Fruit fly (Drosophila melanogaster) whole organism, embryonic: ENCODE results near the gene EMC5.

ENCODE experiments used
- C15 ChIP-seq: fragments of 200-800 bp; sonication (Bioruptor generic); IDR thresholded peaks from 3 replicates; pipeline ENCODE4 v1.3.6; 2022; ENCODE audit warnings: missing biosample characterization, missing genetic modification characterization
- CG12942 ChIP-seq: fragments of 200-800 bp; sonication (Bioruptor generic); optimal IDR thresholded peaks from 3 replicates; lab custom pipeline; 2016; ENCODE audit warnings: missing biosample characterization, missing genetic modification characterization
- CG13296 ChIP-seq: fragments of 200-800 bp; sonication (Bioruptor generic); optimal IDR thresholded peaks from 3 replicates; lab custom pipeline; 2018; ENCODE audit warnings: missing biosample characterization, mild to moderate bottlenecking, missing genetic modification characterization
- CG14014 ChIP-seq: fragments of 200-800 bp; sonication (Bioruptor generic); IDR thresholded peaks from 2 replicates; pipeline ENCODE4 v1.3.6; 2022; ENCODE audit warnings: missing biosample characterization, missing genetic modification characterization
- CG14710 ChIP-seq: fragments of 200-800 bp; sonication (Bioruptor generic); optimal IDR thresholded peaks from 3 replicates; lab custom pipeline; 2019; ENCODE audit warnings: missing biosample characterization, mild to moderate bottlenecking, missing genetic modification characterization, moderate library complexity
- CG15479 ChIP-seq: fragments of 200-800 bp; sonication (Bioruptor generic); optimal IDR thresholded peaks from 3 replicates; lab custom pipeline; 2019; ENCODE audit warnings: missing biosample characterization, mild to moderate bottlenecking, missing genetic modification characterization, moderate library complexity
- CG1602 ChIP-seq: fragments of 200-800 bp; sonication (Bioruptor generic); optimal IDR thresholded peaks from 3 replicates; lab custom pipeline; 2016; ENCODE audit warnings: missing biosample characterization, missing genetic modification characterization
- CG18476 ChIP-seq: fragments of 200-800 bp; sonication (Bioruptor generic); optimal IDR thresholded peaks from 2 replicates; lab custom pipeline; 2016; ENCODE audit warnings: missing biosample characterization, mild to moderate bottlenecking, missing genetic modification characterization
- CG2120 ChIP-seq: fragments of 200-800 bp; sonication (Bioruptor generic); optimal IDR thresholded peaks from 3 replicates; lab custom pipeline; 2016; ENCODE audit warnings: missing biosample characterization, missing genetic modification characterization
- CG30020 ChIP-seq: fragments of 200-800 bp; optimal IDR thresholded peaks from 2 replicates; lab custom pipeline; 2019; ENCODE audit warnings: missing biosample characterization, mild to moderate bottlenecking, missing genetic modification characterization, moderate library complexity
- CG30403 ChIP-seq: fragments of 200-800 bp; sonication (Bioruptor generic); optimal IDR thresholded peaks from 3 replicates; lab custom pipeline; 2016; ENCODE audit warnings: missing biosample characterization, missing genetic modification characterization
- CG31388 ChIP-seq: fragments of 200-800 bp; sonication (Bioruptor generic); optimal IDR thresholded peaks from 2 replicates; lab custom pipeline; 2016; ENCODE audit warnings: missing biosample characterization, missing genetic modification characterization
- CG34422 ChIP-seq: fragments of 200-800 bp; sonication (Bioruptor generic); IDR thresholded peaks from 3 replicates; pipeline ENCODE4 v1.3.6; 2022; ENCODE audit warnings: missing biosample characterization, missing genetic modification characterization
- CG6254 ChIP-seq: fragments of 200-800 bp; sonication (Bioruptor generic); optimal IDR thresholded peaks from 3 replicates; lab custom pipeline; 2017; ENCODE audit warnings: mild to moderate bottlenecking, missing biosample characterization, missing genetic modification reagents, missing genetic modification characterization
- CG6791 ChIP-seq: fragments of 200-800 bp; sonication (Bioruptor generic); IDR thresholded peaks from 3 replicates; pipeline ENCODE4 v1.3.6; 2022; ENCODE audit warnings: missing biosample characterization, missing genetic modification characterization; ENCODE audit not compliant: partially characterized antibody
- CG7556 ChIP-seq: fragments of 200-800 bp; sonication (Bioruptor generic); optimal IDR thresholded peaks from 2 replicates; lab custom pipeline; 2017; ENCODE audit warnings: missing biosample characterization, mild to moderate bottlenecking, missing genetic modification characterization
- CG7987 ChIP-seq: fragments of 200-800 bp; sonication (Bioruptor generic); optimal IDR thresholded peaks from 2 replicates; lab custom pipeline; 2018; ENCODE audit warnings: missing biosample characterization, mild to moderate bottlenecking, missing genetic modification characterization, moderate library complexity
- CG8388 ChIP-seq: fragments of 200-800 bp; sonication (Bioruptor generic); optimal IDR thresholded peaks from 2 replicates; lab custom pipeline; 2019; ENCODE audit warnings: missing biosample characterization, mild to moderate bottlenecking, missing genetic modification characterization, moderate library complexity
- CG8765 ChIP-seq: fragments of 200-800 bp; sonication (Bioruptor generic); IDR thresholded peaks from 2 replicates; pipeline ENCODE4 v1.3.6; 2022; ENCODE audit warnings: missing biosample characterization, missing genetic modification characterization
- CG8924 ChIP-seq: fragments of 200-800 bp; optimal IDR thresholded peaks from 3 replicates; lab custom pipeline; 2019; ENCODE audit warnings: missing biosample characterization, mild to moderate bottlenecking, missing genetic modification characterization, moderate library complexity
- CG9727 ChIP-seq: fragments of 200-800 bp; sonication (Bioruptor generic); optimal IDR thresholded peaks from 3 replicates; lab custom pipeline; 2017; ENCODE audit warnings: missing biosample characterization, mild to moderate bottlenecking, missing genetic modification characterization
- Dek ChIP-seq: fragments of 200-800 bp; sonication (Bioruptor generic); optimal IDR thresholded peaks from 3 replicates; lab custom pipeline; 2019; ENCODE audit warnings: missing biosample characterization, mild to moderate bottlenecking, missing genetic modification characterization, moderate library complexity
- Dp ChIP-seq: fragments of 200-800 bp; sonication (Bioruptor generic); optimal IDR thresholded peaks from 2 replicates; lab custom pipeline; 2018; ENCODE audit warnings: missing biosample characterization, mild to moderate bottlenecking, missing genetic modification characterization, moderate library complexity
- E2f2 ChIP-seq: fragments of 200-800 bp; sonication (Bioruptor generic); IDR thresholded peaks from 2 replicates; pipeline ENCODE4 v1.3.6; 2022; ENCODE audit warnings: missing biosample characterization, missing genetic modification characterization
- Gsc ChIP-seq: fragments of 200-800 bp; sonication (Bioruptor generic); IDR thresholded peaks from 2 replicates; pipeline ENCODE4 v1.3.6; 2022; ENCODE audit warnings: missing biosample characterization, missing genetic modification characterization
- HLHmδ ChIP-seq: fragments of 200-800 bp; sonication (Bioruptor generic); optimal IDR thresholded peaks from 2 replicates; lab custom pipeline; 2018; ENCODE audit warnings: missing biosample characterization, mild to moderate bottlenecking, missing genetic modification characterization, moderate library complexity
- NfI ChIP-seq: fragments of 200-800 bp; sonication (Bioruptor generic); optimal IDR thresholded peaks from 3 replicates; lab custom pipeline; 2018; ENCODE audit warnings: missing biosample characterization, mild to moderate bottlenecking, missing genetic modification characterization, moderate library complexity
- Trl ChIP-seq, 3 experiments: fragments of >200 bp in 2 of 3; fragments of 200-800 bp in 1 of 3; sonication (Bioruptor generic) in 1 of 3; optimal IDR thresholded peaks; 2 replicates in 1 of 3; 3 replicates in 2 of 3; lab custom pipeline; 2016 to 2017; ENCODE audit warnings: missing biosample characterization in 1 of 3, missing genetic modification characterization in 1 of 3
- bbx ChIP-seq: fragments of 200-800 bp; sonication (Bioruptor generic); IDR thresholded peaks from 2 replicates; pipeline ENCODE4 v1.3.6; 2022; ENCODE audit warnings: missing biosample characterization, missing genetic modification characterization; ENCODE audit not compliant: partially characterized antibody
- bigmax ChIP-seq: fragments of 200-800 bp; sonication (Bioruptor generic); optimal IDR thresholded peaks from 2 replicates; lab custom pipeline; 2018; ENCODE audit warnings: missing biosample characterization, mild to moderate bottlenecking, missing genetic modification characterization
- cg ChIP-seq: fragments of 200-800 bp; sonication (Bioruptor generic); optimal IDR thresholded peaks from 3 replicates; lab custom pipeline; 2019; ENCODE audit warnings: missing biosample characterization, mild to moderate bottlenecking, missing genetic modification characterization, moderate library complexity
- crc ChIP-seq: fragments of 200-800 bp; sonication (Bioruptor generic); optimal IDR thresholded peaks from 2 replicates; lab custom pipeline; 2016; ENCODE audit warnings: missing biosample characterization, missing genetic modification characterization
- dmrt11E ChIP-seq: fragments of 200-800 bp; sonication (Bioruptor generic); optimal IDR thresholded peaks from 3 replicates; lab custom pipeline; 2018; ENCODE audit warnings: missing biosample characterization, mild to moderate bottlenecking, missing genetic modification characterization, moderate library complexity
- dmrt99B ChIP-seq: fragments of 200-800 bp; sonication (Bioruptor generic); optimal IDR thresholded peaks from 2 replicates; lab custom pipeline; 2018; ENCODE audit warnings: missing biosample characterization, mild to moderate bottlenecking, missing genetic modification characterization, moderate library complexity
- esg ChIP-seq: fragments of 200-800 bp; sonication (Bioruptor generic); conservative IDR thresholded peaks from 2 replicates; pipeline ENCODE4 v1.3.6; 2022; ENCODE audit warnings: missing biosample characterization, missing genetic modification characterization
- hb ChIP-seq: fragments of 200-800 bp; sonication (Bioruptor generic); IDR thresholded peaks from 3 replicates; pipeline ENCODE4 v1.3.6; 2022; ENCODE audit warnings: missing biosample characterization, missing genetic modification characterization; ENCODE audit not compliant: partially characterized antibody
- ind ChIP-seq: fragments of 200-800 bp; sonication (Bioruptor generic); optimal IDR thresholded peaks from 3 replicates; lab custom pipeline; 2016; ENCODE audit warnings: missing biosample characterization, missing genetic modification characterization
- kah ChIP-seq: fragments of 200-800 bp; sonication (Bioruptor generic); optimal IDR thresholded peaks from 2 replicates; lab custom pipeline; 2018; ENCODE audit warnings: missing biosample characterization, mild to moderate bottlenecking, missing genetic modification characterization
- pum ChIP-seq: fragments of 200-800 bp; sonication (Bioruptor generic); optimal IDR thresholded peaks from 2 replicates; lab custom pipeline; 2016; ENCODE audit warnings: missing biosample characterization, missing genetic modification characterization
- pzg ChIP-seq: fragments of 200-800 bp; sonication (Bioruptor generic); optimal IDR thresholded peaks from 3 replicates; lab custom pipeline; 2018; ENCODE audit warnings: missing biosample characterization, mild to moderate bottlenecking, missing genetic modification characterization, moderate library complexity
- repo ChIP-seq: fragments of 200-800 bp; sonication (Bioruptor generic); optimal IDR thresholded peaks from 2 replicates; lab custom pipeline; 2016; ENCODE audit warnings: missing biosample characterization, missing genetic modification characterization
- sens ChIP-seq: fragments of 200-800 bp; sonication (Bioruptor generic); peaks from one replicate; lab custom pipeline; 2016; ENCODE audit warnings: missing biosample characterization, missing genetic modification characterization
- sna ChIP-seq: fragments of 200-800 bp; sonication (Bioruptor generic); IDR thresholded peaks from 2 replicates; pipeline ENCODE4 v1.3.6; 2022; ENCODE audit warnings: missing biosample characterization, missing genetic modification characterization; ENCODE audit not compliant: partially characterized antibody
- sr ChIP-seq: fragments of 200-800 bp; sonication (Bioruptor generic); IDR thresholded peaks from 3 replicates; pipeline ENCODE4 v1.3.6; 2022; ENCODE audit warnings: missing biosample characterization, missing genetic modification characterization
- ssp ChIP-seq: fragments of 200-800 bp; sonication (Bioruptor generic); IDR thresholded peaks from 2 replicates; pipeline ENCODE4 v1.3.6; 2022; ENCODE audit warnings: missing biosample characterization, missing genetic modification characterization
- toy ChIP-seq: fragments of 200-800 bp; sonication (Bioruptor generic); IDR thresholded peaks from 2 replicates; pipeline ENCODE4 v1.3.6; 2022; ENCODE audit warnings: missing biosample characterization, missing genetic modification characterization
- usp ChIP-seq: fragments of >200 bp; optimal IDR thresholded peaks from 2 replicates; lab custom pipeline; 2017; ENCODE audit warnings: missing biosample characterization, missing genetic modification characterization

The EMC5 gene

DNA sequence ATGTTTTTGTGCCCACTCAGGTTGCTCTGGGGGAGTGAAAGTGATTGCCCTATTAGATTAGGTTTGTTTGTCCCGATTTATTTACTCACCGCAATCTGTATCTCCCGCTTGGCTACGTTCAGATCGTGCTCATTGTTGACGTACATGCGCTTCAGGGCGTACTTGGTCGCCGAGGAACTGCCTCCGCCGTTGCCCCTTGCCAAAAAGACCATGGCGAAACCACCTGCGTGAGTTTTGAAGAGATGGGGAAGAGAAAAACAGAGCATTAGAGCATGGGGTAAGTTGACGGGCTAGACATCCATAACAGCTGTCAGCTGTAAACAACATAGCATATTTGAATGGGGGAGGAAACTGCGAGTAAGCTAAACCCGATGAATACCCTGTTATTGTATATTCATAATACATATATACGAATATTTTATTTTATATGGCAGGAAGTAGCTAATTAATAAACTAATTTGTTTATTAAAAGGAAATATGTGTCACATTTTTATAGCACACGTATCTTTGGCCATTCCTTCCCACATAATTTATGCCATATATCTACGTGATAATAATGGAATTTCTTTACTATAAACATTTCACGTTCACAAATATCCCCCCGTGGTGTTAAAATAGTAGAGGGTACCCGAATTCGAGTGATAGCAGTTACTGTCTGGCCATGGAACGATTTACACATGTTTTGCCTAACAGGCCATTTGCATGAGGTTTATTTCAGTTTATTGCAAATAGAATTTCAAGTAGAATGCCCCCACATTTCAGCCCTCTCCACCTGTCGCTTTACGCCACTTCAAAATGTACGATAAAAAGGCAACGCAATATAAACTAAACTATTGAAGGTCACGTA lies 21.9 kb upstream of the EMC5 start (continued):
- TF ChIP-seq CG14014 (GFP tag; lab: Robert Waterston, UW) (peak; percentile 25), bigmax (no peak), repo (no peak), CG8765 (GFP tag; lab: Robert Waterston, UW) (no peak), bbx (GFP tag; lab: Robert Waterston, UW) (no peak), CG13296 (peak; percentile 34)

DNA sequence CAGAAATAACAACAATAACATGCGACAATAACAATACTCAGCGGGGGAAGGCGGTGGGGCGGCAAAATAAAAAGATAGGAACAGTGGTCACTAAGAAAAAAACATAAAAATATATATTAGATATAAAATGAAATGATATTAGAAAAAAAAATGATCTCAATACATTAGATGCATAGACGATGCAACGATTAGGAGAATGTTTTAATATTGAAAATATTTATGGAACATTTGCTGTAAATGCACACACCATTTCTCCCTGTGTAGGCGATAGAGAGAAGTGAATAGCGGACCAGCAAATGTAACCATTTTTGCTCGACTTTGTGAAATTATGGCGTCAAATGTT lies 21.3 kb upstream of the EMC5 start:
- TF ChIP-seq NfI (GFP tag; lab: Kevin White, UChicago), result peak; percentile 73
- peak; percentile 77 for TF ChIP-seq CG8924 (tag; lab: Kevin White, UChicago)
- TF ChIP-seq Dp (GFP tag; lab: Kevin White, UChicago), result no peak
- TF ChIP-seq Gsc (GFP tag; lab: Robert Waterston, UW), result no peak
- TF ChIP-seq CG30020 (tag; lab: Kevin White, UChicago), result no peak
- TF ChIP-seq esg (GFP tag; lab: Robert Waterston, UW), result peak; percentile 87
- peak; percentile 43 for TF ChIP-seq CG12942
- no peak for TF ChIP-seq hb
- no peak for TF ChIP-seq Trl (optimal IDR thresholded peaks at IDR 0.05; lab: Kevin White, UChicago)
- TF ChIP-seq Trl (GFP tag; optimal IDR thresholded peaks at IDR 0.05; lab: Kevin White, UChicago), result no peak
- peak; percentile 21 for TF ChIP-seq kah
- peak; percentile 86 for TF ChIP-seq ind (GFP tag; lab: Kevin White, UChicago)
- peak; percentile 76 for TF ChIP-seq dmrt99B
- TF ChIP-seq CG6791 (GFP tag; lab: Robert Waterston, UW), result no peak
- peak; percentile 85 for TF ChIP-seq sens (GFP tag; lab: Kevin White, UChicago)
- peak; percentile 58 for TF ChIP-seq E2f2 (GFP tag; lab: Robert Waterston, UW)
- peak; percentile 57 for TF ChIP-seq CG8388 (GFP tag; lab: Kevin White, UChicago)
- no peak for TF ChIP-seq usp (GFP tag; lab: Kevin White, UChicago)
- no peak for TF ChIP-seq bigmax
- TF ChIP-seq CG30403 (GFP tag; lab: Kevin White, UChicago), result peak; percentile 57
- peak; percentile 78 for TF ChIP-seq CG9727 (GFP tag; lab: Kevin White, UChicago)
- no peak for TF ChIP-seq HLHmδ (GFP tag; lab: Kevin White, UChicago)
- peak; percentile 37 for TF ChIP-seq CG31388 (GFP tag; lab: Kevin White, UChicago)
- TF ChIP-seq CG6254 (GFP tag; lab: Kevin White, UChicago), result peak; percentile 47
- peak; percentile 47 for TF ChIP-seq CG14710 (tag; lab: Kevin White, UChicago)
- no peak for TF ChIP-seq crc
- TF ChIP-seq pzg (GFP tag; lab: Kevin White, UChicago), result no peak
- peak; percentile 85 for TF ChIP-seq Dek
- TF ChIP-seq CG18476 (GFP tag; lab: Kevin White, UChicago), result peak; percentile 67
- no peak for TF ChIP-seq cg
- peak; percentile 53 for TF ChIP-seq CG1602 (GFP tag; lab: Kevin White, UChicago)
- peak; percentile 80 for TF ChIP-seq ssp (GFP tag; lab: Robert Waterston, UW)
- TF ChIP-seq CG2120 (GFP tag; lab: Kevin White, UChicago), result peak; percentile 86
- peak; percentile 88; the same call in 2 of the 3 replicates for TF ChIP-seq C15 (GFP tag; lab: Robert Waterston, UW)
- peak; percentile 89 for TF ChIP-seq CG34422 (GFP tag; lab: Robert Waterston, UW)
- TF ChIP-seq dmrt11E (tag; lab: Kevin White, UChicago), result peak; percentile 60
- TF ChIP-seq sna (GFP tag; lab: Robert Waterston, UW), result no peak
- TF ChIP-seq CG7987, result peak; percentile 62
- TF ChIP-seq CG7556 (GFP tag; lab: Kevin White, UChicago), result peak; percentile 62
- peak; percentile 20 for TF ChIP-seq pum (GFP tag; lab: Kevin White, UChicago)
- TF ChIP-seq sr (GFP tag; lab: Robert Waterston, UW), result no peak
- no peak for TF ChIP-seq CG15479 (GFP tag; lab: Kevin White, UChicago)
- TF ChIP-seq toy (GFP tag; lab: Robert Waterston, UW), result peak; percentile 86
